Fruit fly (Drosophila melanogaster) whole organism, wandering third instar larva: Measurements from ENCODE around the gene Nepl18.

Source experiments
- Abd-B ChIP-seq: fragments of >200 bp; optimal IDR thresholded peaks from 2 replicates; lab custom pipeline; 2017; ENCODE audit warnings: missing biosample characterization, missing genetic modification characterization
- Dif ChIP-seq: fragments of 200-275, 200-300 bp; sonication (Bioruptor generic); optimal IDR thresholded peaks from 2 replicates; lab custom pipeline; 2018; ENCODE audit warnings: missing biosample characterization, missing genetic modification characterization; ENCODE audit not compliant: partially characterized antibody
- Hr83 ChIP-seq: fragments of 200-300 bp; sonication (Bioruptor generic); optimal IDR thresholded peaks from 2 replicates; lab custom pipeline; 2016; ENCODE audit warnings: missing biosample characterization, mild to moderate bottlenecking, missing genetic modification characterization, moderate library complexity; ENCODE audit not compliant: poor library complexity, severe bottlenecking
- N ChIP-seq: fragments of >200 bp; optimal IDR thresholded peaks from 2 replicates; lab custom pipeline; 2018; ENCODE audit warnings: missing biosample characterization, missing external identifiers, missing genetic modification characterization
- fru ChIP-seq: fragments of 200-800 bp; sonication (Bioruptor generic); optimal IDR thresholded peaks from 3 replicates; lab custom pipeline; 2016; ENCODE audit warnings: missing biosample characterization, mild to moderate bottlenecking, missing genetic modification characterization
- pan ChIP-seq: fragments of >200 bp; optimal IDR thresholded peaks from 2 replicates; lab custom pipeline; 2017
- psq ChIP-seq: fragments of 200-800 bp; sonication (Bioruptor generic); optimal IDR thresholded peaks from 3 replicates; lab custom pipeline; 2017; ENCODE audit warnings: missing biosample characterization, mild to moderate bottlenecking, missing genetic modification characterization, moderate library complexity
- sv ChIP-seq: fragments of 200-800 bp; sonication (Bioruptor generic); optimal IDR thresholded peaks from 3 replicates; lab custom pipeline; 2016; ENCODE audit warnings: missing biosample characterization, missing genetic modification characterization
- woc ChIP-seq: sonication (Bioruptor generic); optimal IDR thresholded peaks from 2 replicates; lab custom pipeline; 2016; ENCODE audit warnings: missing biosample characterization, mild to moderate bottlenecking, missing genetic modification characterization

DNA sequence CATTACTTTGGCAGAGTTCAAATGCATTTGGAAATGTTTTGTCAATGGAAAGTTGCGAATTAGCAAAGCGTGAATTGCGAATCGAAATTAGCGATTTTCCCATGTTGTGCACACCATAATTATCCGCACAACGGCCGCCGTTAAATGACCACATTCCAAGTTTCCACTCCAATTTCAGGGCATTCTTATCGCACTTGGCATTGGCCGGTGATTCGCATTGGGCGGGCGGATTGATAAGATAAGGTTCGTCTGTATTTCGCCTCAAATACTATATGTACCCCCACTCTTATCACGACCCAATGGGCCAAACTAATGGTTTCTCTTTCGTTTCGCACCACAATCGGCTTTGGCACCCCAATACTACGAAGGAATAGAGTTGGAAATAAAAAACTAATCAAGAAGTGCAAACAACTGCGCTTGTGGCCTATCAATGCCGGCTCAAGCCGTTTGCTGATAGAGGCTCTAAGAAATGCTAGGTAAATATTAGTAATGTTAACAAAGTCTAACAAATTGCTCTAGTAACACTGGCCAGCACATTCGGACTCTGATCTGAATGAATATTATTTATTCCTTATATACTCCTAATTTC is 46.0 kb upstream of the Nepl18 start:
- TF ChIP-seq pan (no peak), N (GFP tag; lab: Kevin White, UChicago) (no peak), fru (GFP tag; lab: Kevin White, UChicago) (no peak), Hr83 (GFP tag; lab: Kevin White, UChicago) (no peak), sv (GFP tag; lab: Kevin White, UChicago) (no peak), woc (no peak), Dif (GFP tag; lab: Kevin White, UChicago) (no peak), Abd-B (GFP tag; lab: Kevin White, UChicago) (no peak), psq (GFP tag; lab: Kevin White, UChicago) (no peak)
